Worm (Caenorhabditis elegans) whole organism, midembryonic: ENCODE measurements around the gene Y45F10B.8.
"Not testable (repeated sequence)": the region's sequence is repeated elsewhere in the genome, so short reads cannot be mapped to it uniquely, and the experiment has no call there.

Source experiments
- T22C8.4 ChIP-seq: fragments of 200-800 bp; sonication (Bioruptor generic); IDR thresholded peaks from 2 replicates; pipeline ENCODE4 v1.3.6; 2022; ENCODE audit warnings: missing genetic modification characterization, missing compliant biosample characterization
- cog-1 ChIP-seq: sonication (generic microtip); optimal IDR thresholded peaks from 2 replicates; lab custom pipeline; 2016; ENCODE audit warnings: missing genetic modification characterization, missing compliant biosample characterization
- flt-1 ChIP-seq: fragments of 200-800 bp; sonication (Bioruptor generic); IDR thresholded peaks from 2 replicates; pipeline ENCODE4 v1.3.6; 2022; ENCODE audit warnings: missing genetic modification characterization, missing compliant biosample characterization
- klf-2 ChIP-seq: fragments of 200-800 bp; sonication (Bioruptor generic); conservative IDR thresholded peaks from 2 replicates; pipeline ENCODE4 v1.3.6; 2022; ENCODE audit warnings: missing genetic modification reagents, missing genetic modification characterization, missing compliant biosample characterization
- med-1 ChIP-seq: sonication (generic microtip); optimal IDR thresholded peaks from 2 replicates; lab custom pipeline; 2017; ENCODE audit warnings: missing genetic modification characterization, mild to moderate bottlenecking, missing compliant biosample characterization, antibody characterized with exemption, missing genetic modification reagents; ENCODE audit not compliant: insufficient read depth
- ref-1 ChIP-seq: fragments of 200-800 bp; sonication (Bioruptor generic); conservative IDR thresholded peaks from 2 replicates; pipeline ENCODE4 v1.3.6; 2022; ENCODE audit warnings: missing genetic modification reagents, missing genetic modification characterization, missing compliant biosample characterization
- tab-1 ChIP-seq: fragments of 200-800 bp; sonication (Bioruptor generic); IDR thresholded peaks from 2 replicates; pipeline ENCODE4 v1.3.6; 2022; ENCODE audit warnings: missing genetic modification characterization, missing compliant biosample characterization
- ztf-23 ChIP-seq: fragments of 200-800 bp; sonication (Bioruptor generic); IDR thresholded peaks from 2 replicates; pipeline ENCODE4 v1.3.6; 2022; ENCODE audit warnings: missing genetic modification reagents, missing genetic modification characterization, missing compliant biosample characterization
- ztf-29 ChIP-seq: fragments of 200-800 bp; sonication (Bioruptor generic); IDR thresholded peaks from 2 replicates; pipeline ENCODE4 v1.3.6; 2022; ENCODE audit warnings: missing genetic modification reagents, missing genetic modification characterization, missing compliant biosample characterization

Y45F10B.8 gene

DNA sequence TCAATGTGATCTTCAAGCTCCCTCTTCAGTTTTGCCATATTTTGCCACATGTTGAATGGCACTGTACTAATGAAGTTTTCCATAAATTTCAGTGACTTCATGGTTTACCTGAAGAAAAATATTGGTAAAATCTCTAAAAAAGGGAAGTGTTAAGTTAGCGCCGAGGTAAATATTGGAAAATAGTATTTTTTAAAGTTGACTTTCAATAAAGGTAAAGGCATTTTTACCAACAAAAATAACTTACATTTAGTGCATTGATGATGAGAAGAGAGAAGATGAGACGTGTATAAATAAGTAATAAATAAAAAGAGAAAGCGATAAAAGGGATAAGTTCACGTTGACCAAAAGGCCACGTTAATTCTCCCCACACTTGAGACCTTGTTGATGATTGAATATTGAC, at the start of gene Y45F10B.8:
Gene Y45F10B.8, minus strand, starts transcription at position 101 of the 400 bp plus-strand sequence.
- not testable (repeated sequence) for TF ChIP-seq ref-1, tab-1, ztf-23 (GFP tag; lab: Robert Waterston, UW)

DNA sequence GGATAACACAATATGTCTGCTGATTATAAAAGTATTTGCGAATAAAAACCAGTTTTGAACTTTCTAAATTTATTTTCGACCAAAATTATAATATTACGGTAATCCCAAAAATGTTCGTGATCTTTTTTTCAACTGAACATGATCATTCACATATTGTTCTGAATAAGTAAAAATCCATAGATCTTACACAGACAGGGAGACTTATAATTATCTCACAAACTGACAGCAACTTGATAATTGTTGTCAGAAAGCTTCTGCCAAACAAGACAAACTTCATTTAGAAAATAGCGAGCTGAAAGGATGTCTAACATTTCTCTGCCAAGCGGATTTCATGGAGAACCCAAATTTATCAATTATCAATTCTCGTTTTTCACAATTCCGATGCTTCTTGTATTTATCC, 48.4 kb upstream of the Y45F10B.8 start, which contains the start of gene sru-21:
Gene sru-21, plus strand, starts transcription at position 301 of the 400 bp plus-strand sequence.
- no peak for TF ChIP-seq klf-2 (GFP tag; lab: Robert Waterston, UW)
- no peak for TF ChIP-seq cog-1 (tag; lab: Kevin White, UChicago)
- no peak for TF ChIP-seq tab-1 (GFP tag; lab: Robert Waterston, UW)
- TF ChIP-seq med-1 (GFP tag; lab: Kevin White, UChicago) = no peak
- TF ChIP-seq ztf-29 (GFP tag; lab: Robert Waterston, UW) = no peak
- TF ChIP-seq T22C8.4 (GFP tag; lab: Robert Waterston, UW) = no peak
- no peak for TF ChIP-seq ztf-23 (GFP tag; lab: Robert Waterston, UW)
- no peak for TF ChIP-seq flt-1 (GFP tag; lab: Robert Waterston, UW)
- no peak for TF ChIP-seq ref-1 (GFP tag; lab: Robert Waterston, UW)

DNA sequence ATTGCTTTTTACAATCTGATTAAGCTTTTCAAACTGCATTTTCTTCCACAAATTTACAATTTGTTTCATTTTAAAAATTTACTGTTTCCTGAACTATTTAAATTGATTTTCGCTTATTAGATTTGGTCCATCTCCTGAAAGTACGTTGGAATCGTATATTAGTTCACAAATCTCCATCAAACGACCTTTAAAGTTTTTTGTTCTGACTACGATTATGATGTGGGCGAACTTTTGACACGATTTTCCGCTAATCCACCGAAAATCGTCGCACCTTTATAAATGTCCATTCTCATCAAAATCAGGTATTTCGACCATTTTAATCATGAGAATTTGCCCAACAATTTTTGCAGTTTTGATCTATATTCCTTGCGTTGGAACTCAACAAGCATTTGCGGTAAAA, 45.5 kb upstream of the Y45F10B.8 start, which contains the start of gene C08F11.1:
Gene C08F11.1, plus strand, starts transcription at position 301 of the 400 bp plus-strand sequence.
- no peak for TF ChIP-seq ref-1 (GFP tag; lab: Robert Waterston, UW)
- no peak for TF ChIP-seq med-1 (GFP tag; lab: Kevin White, UChicago)
- TF ChIP-seq ztf-23 (GFP tag; lab: Robert Waterston, UW) = no peak
- TF ChIP-seq ztf-29 (GFP tag; lab: Robert Waterston, UW) = no peak
- TF ChIP-seq klf-2 (GFP tag; lab: Robert Waterston, UW) = no peak
- no peak for TF ChIP-seq flt-1 (GFP tag; lab: Robert Waterston, UW)
- no peak for TF ChIP-seq tab-1 (GFP tag; lab: Robert Waterston, UW)
- TF ChIP-seq T22C8.4 (GFP tag; lab: Robert Waterston, UW) = no peak
- TF ChIP-seq cog-1 (tag; lab: Kevin White, UChicago) = no peak

DNA sequence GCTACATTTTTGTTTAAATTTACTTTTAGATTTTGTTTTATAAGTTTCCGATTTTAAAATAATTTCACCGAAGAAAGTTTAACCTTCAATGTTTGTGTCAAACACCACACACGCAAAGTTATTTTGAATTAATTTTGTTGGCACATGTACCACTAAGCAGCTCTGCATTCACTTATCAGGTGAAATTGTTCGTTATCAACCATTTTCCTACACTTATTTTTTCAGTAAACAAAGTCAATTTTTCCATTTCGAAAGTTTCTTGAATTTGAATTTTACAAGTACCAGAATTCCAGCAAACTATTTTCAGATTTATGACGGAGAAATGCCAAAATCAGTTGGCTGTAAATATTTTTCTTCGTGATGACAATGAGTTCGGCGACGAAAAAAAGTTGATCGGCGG, 41.1 kb upstream of the Y45F10B.8 start, which contains the start of gene C08F11.3:
Gene C08F11.3, plus strand, starts transcription at position 301 of the 400 bp plus-strand sequence.
- TF ChIP-seq ref-1 (GFP tag; lab: Robert Waterston, UW) (no peak), tab-1 (GFP tag; lab: Robert Waterston, UW) (no peak), T22C8.4 (GFP tag; lab: Robert Waterston, UW) (no peak), med-1 (GFP tag; lab: Kevin White, UChicago) (no peak), flt-1 (GFP tag; lab: Robert Waterston, UW) (no peak), ztf-23 (GFP tag; lab: Robert Waterston, UW) (no peak), ztf-29 (GFP tag; lab: Robert Waterston, UW) (no peak), cog-1 (tag; lab: Kevin White, UChicago) (no peak), klf-2 (GFP tag; lab: Robert Waterston, UW) (no peak)

DNA sequence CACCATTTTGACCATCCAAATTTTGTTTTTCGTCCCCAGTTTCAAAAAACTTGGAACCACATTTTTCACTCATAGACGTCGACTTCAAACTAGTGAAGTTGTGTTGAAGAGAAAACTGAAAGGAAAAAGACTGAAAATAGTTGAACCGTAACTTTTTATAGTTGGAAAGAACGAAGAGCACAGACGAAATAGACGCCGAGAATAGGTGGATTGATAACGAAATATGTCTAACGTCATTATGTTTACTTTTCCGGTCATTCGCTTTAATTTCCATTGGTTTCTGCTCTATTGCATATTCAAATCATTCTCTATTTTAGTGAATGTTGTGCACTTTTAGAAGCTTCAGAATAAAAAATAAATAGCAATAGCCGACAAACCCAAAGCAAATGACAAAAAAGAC, 31.7 kb upstream of the Y45F10B.8 start, which contains the start of gene C08F11.13:
Gene C08F11.13, minus strand, starts transcription at position 138 of the 400 bp plus-strand sequence.
- TF ChIP-seq ztf-23 (GFP tag; lab: Robert Waterston, UW) (no peak), T22C8.4 (GFP tag; lab: Robert Waterston, UW) (no peak), tab-1 (GFP tag; lab: Robert Waterston, UW) (no peak), cog-1 (tag; lab: Kevin White, UChicago) (no peak), ztf-29 (GFP tag; lab: Robert Waterston, UW) (no peak), flt-1 (GFP tag; lab: Robert Waterston, UW) (no peak), ref-1 (GFP tag; lab: Robert Waterston, UW) (no peak), med-1 (GFP tag; lab: Kevin White, UChicago) (no peak), klf-2 (GFP tag; lab: Robert Waterston, UW) (no peak)

DNA sequence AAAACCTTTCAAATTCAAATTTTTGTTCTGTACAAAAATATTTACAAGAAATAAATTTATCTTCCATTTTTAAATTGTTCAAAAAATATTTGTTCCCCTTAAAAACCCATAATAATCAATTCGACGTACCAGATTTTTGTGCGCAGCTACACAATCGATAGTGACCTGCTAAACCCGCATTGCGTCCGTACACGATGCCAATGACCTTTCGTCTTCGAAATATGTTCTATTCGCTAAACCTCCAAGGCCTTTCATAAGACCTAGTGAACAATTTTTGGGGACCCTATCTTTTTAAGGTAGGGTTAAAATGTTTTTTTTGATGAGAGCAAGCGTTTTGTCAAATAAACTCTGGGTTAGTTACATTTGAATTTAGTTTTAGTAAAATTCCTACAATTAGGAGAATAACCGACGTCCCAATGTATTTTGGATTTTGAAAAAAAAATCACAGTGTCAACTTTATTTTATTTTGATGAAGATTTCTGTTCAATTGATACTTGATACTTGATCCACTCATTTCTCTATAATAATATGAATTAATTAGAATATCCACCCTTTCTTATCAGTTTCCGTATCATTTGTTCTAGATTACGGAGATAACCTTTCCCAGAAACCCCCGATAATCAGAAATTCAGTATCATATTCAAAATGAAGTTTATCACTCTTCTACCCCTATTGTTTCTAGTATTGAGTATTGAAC, 24.0 kb upstream of the Y45F10B.8 start, which contains the start of gene Y45F10B.59:
Gene Y45F10B.59, plus strand, starts transcription at position 647 of the 697 bp plus-strand sequence.
- no peak for TF ChIP-seq ztf-29 (GFP tag; lab: Robert Waterston, UW)
- TF ChIP-seq cog-1 (tag; lab: Kevin White, UChicago) = no peak
- no peak for TF ChIP-seq klf-2 (GFP tag; lab: Robert Waterston, UW)
- TF ChIP-seq med-1 (GFP tag; lab: Kevin White, UChicago) = no peak
- no peak for TF ChIP-seq T22C8.4 (GFP tag; lab: Robert Waterston, UW)
- TF ChIP-seq ztf-23 (GFP tag; lab: Robert Waterston, UW) = no peak
- TF ChIP-seq tab-1 (GFP tag; lab: Robert Waterston, UW) = no peak
- TF ChIP-seq ref-1 (GFP tag; lab: Robert Waterston, UW) = no peak
- TF ChIP-seq flt-1 (GFP tag; lab: Robert Waterston, UW) = no peak

DNA sequence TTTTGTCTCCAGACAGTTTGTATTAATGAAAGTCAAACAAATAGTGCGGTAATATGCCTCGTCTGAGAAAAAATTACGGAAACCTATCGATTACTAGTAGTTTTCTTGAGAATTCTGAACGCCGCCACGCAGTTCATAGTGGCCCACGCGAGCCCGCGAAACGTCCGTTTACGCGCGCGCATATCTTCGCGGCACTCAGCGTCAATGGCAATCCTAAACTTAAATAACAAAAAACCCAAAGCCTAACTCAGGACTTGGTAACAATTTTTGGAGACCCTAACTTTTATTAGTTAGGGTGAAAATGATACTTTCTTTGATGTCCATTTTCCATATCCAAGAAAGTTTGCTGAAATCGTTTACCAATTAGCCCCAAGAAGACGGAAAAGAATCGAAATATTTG, 23.4 kb upstream of the Y45F10B.8 start:
- no peak for TF ChIP-seq tab-1 (GFP tag; lab: Robert Waterston, UW)
- no peak for TF ChIP-seq klf-2 (GFP tag; lab: Robert Waterston, UW)
- no peak for TF ChIP-seq ref-1 (GFP tag; lab: Robert Waterston, UW)
- no peak for TF ChIP-seq ztf-23 (GFP tag; lab: Robert Waterston, UW)
- no peak for TF ChIP-seq cog-1 (tag; lab: Kevin White, UChicago)
- no peak for TF ChIP-seq ztf-29 (GFP tag; lab: Robert Waterston, UW)
- no peak for TF ChIP-seq med-1 (GFP tag; lab: Kevin White, UChicago)
- TF ChIP-seq flt-1 (GFP tag; lab: Robert Waterston, UW) = no peak
- TF ChIP-seq T22C8.4 (GFP tag; lab: Robert Waterston, UW) = no peak

DNA sequence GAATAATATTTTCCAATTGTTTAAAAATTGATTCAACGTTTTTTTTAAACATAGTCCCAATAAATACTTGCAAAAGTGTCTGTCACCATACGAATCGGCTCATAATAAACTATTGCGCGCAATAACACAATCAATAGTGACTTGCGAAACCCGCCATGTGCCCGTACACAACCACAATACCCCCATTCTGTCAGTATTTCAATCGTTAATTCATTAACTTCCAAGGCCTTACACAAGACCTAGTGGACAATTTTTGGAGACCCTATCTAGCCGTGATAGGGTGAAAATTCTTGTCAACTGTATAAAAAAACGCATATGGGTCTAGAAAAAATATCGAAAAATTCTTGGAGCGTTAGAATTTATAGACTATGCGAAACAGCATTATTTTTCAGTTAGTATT, 22.6 kb upstream of the Y45F10B.8 start:
- TF ChIP-seq T22C8.4 (GFP tag; lab: Robert Waterston, UW) = no peak
- TF ChIP-seq ztf-29 (GFP tag; lab: Robert Waterston, UW) = no peak
- no peak for TF ChIP-seq flt-1 (GFP tag; lab: Robert Waterston, UW)
- no peak for TF ChIP-seq med-1 (GFP tag; lab: Kevin White, UChicago)
- no peak for TF ChIP-seq tab-1 (GFP tag; lab: Robert Waterston, UW)
- no peak for TF ChIP-seq ztf-23 (GFP tag; lab: Robert Waterston, UW)
- no peak for TF ChIP-seq klf-2 (GFP tag; lab: Robert Waterston, UW)
- TF ChIP-seq ref-1 (GFP tag; lab: Robert Waterston, UW) = no peak
